Fruit fly (Drosophila melanogaster) Kc167 (cell line): ENCODE results near the gene CG8206.

Experiments used
- Myc ChIP-seq: fragments of >200 bp; optimal IDR thresholded peaks from 2 replicates; lab custom pipeline; 2017; ENCODE audit warnings: missing external identifiers
- h ChIP-seq: fragments of >200 bp; optimal IDR thresholded peaks from 3 replicates; lab custom pipeline; 2018; ENCODE audit warnings: missing external identifiers
- insv ChIP-seq: fragments of >200 bp; optimal IDR thresholded peaks from 3 replicates; lab custom pipeline; 2018; ENCODE audit warnings: missing external identifiers
- psq ChIP-seq: fragments of >200 bp; optimal IDR thresholded peaks from 2 replicates; lab custom pipeline; 2017; ENCODE audit warnings: missing external identifiers
- ttk ChIP-seq: sonication (Bioruptor generic); optimal IDR thresholded peaks from 2 replicates; lab custom pipeline; 2017; ENCODE audit warnings: missing external identifiers

DNA sequence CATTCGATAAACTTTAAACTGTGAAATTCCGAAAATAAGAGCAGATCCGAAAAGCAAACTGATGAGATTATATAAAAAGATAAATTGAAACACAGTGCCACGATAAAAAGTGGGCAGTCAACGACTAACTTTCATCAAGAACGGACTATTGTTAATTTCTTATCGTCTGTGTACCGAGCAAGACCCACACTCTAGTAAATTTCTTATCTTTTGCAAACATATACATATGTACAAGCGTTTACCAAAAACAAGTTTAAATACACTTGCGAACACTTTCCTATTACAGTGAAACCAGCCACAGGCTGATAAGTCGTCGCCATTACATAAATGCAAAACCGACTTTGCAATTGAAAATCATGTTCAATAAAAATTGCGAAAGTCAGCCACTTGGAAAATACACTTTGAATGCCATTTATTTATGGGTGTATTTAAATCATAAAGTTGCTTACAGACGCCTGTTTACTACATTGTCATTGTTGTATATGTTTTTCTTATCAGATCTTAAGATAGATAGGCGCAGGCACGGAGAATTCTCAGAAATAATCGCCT, 19.7 kb downstream of the CG8206 start:
- TF ChIP-seq h (lab: Kevin White, UChicago) (no peak), insv (lab: Kevin White, UChicago) (no peak), ttk (lab: Kevin White, UChicago) (no peak), psq (lab: Kevin White, UChicago) (no peak), Myc (lab: Kevin White, UChicago) (no peak)
